Worm (Caenorhabditis elegans): ENCODE results near the gene srx-60.

ce11 chrV:7400588-7400987 lies at the start of gene srx-60:
- TF ChIP-seq ama-1 (optimal IDR thresholded peaks at IDR 0.05) (no peak), hmbx-1 (tag; optimal IDR thresholded peaks at IDR 0.05) (no peak), scrt-1 (GFP tag; IDR thresholded peaks at IDR 0.05) (no peak), tbx-11 (GFP tag; IDR thresholded peaks at IDR 0.05) (no peak), F13C5.2 (tag; optimal IDR thresholded peaks at IDR 0.05) (no peak), hmg-4 (GFP tag; optimal IDR thresholded peaks at IDR 0.05) (no peak), B0310.2 (tag; optimal IDR thresholded peaks at IDR 0.05) (no peak), aly-1 (tag; optimal IDR thresholded peaks at IDR 0.05) (no peak), ceh-36 (tag; optimal IDR thresholded peaks at IDR 0.05) (no peak), ceh-13 (GFP tag; optimal IDR thresholded peaks at IDR 0.05) (no peak)
